Fruit fly (Drosophila melanogaster) whole organism, embryonic: ENCODE results near the gene Hez.
A peak's percentile ranks its signal among the peaks of the same experiment; 100 is the strongest.

ENCODE experiments used
- CG10267 ChIP-seq: fragments of 200-800 bp; sonication (Bioruptor generic); optimal IDR thresholded peaks from 2 replicates; lab custom pipeline; 2018; ENCODE audit warnings: missing biosample characterization, mild to moderate bottlenecking, missing genetic modification characterization, moderate library complexity
- CG10274 ChIP-seq: fragments of 200-800 bp; sonication (Bioruptor generic); optimal IDR thresholded peaks from 3 replicates; lab custom pipeline; 2017; ENCODE audit warnings: missing biosample characterization, mild to moderate bottlenecking, missing genetic modification characterization
- CG12104 ChIP-seq: fragments of 200-800 bp; sonication (Bioruptor generic); optimal IDR thresholded peaks from 3 replicates; lab custom pipeline; 2016; ENCODE audit warnings: missing biosample characterization, missing genetic modification characterization
- CG14965 ChIP-seq: fragments of 200-800 bp; sonication (Bioruptor generic); optimal IDR thresholded peaks from 2 replicates; lab custom pipeline; 2016; ENCODE audit warnings: missing biosample characterization, missing genetic modification characterization, borderline replicate concordance
- CG15269 ChIP-seq: fragments of 200-800 bp; sonication (Bioruptor generic); optimal IDR thresholded peaks from 2 replicates; lab custom pipeline; 2018; ENCODE audit warnings: missing biosample characterization, mild to moderate bottlenecking, missing genetic modification characterization, moderate library complexity
- CG15479 ChIP-seq: fragments of 200-800 bp; sonication (Bioruptor generic); optimal IDR thresholded peaks from 3 replicates; lab custom pipeline; 2019; ENCODE audit warnings: missing biosample characterization, mild to moderate bottlenecking, missing genetic modification characterization, moderate library complexity
- CG17361 ChIP-seq: fragments of 200-800 bp; sonication (Bioruptor generic); IDR thresholded peaks from 3 replicates; pipeline ENCODE4 v1.3.6; 2022; ENCODE audit warnings: missing biosample characterization, missing genetic modification characterization
- CG1792 ChIP-seq: fragments of 200-800 bp; sonication (Bioruptor generic); optimal IDR thresholded peaks from 2 replicates; lab custom pipeline; 2016; ENCODE audit warnings: missing biosample characterization, missing genetic modification characterization
- CG2875 ChIP-seq: fragments of 200-800 bp; sonication (Bioruptor generic); optimal IDR thresholded peaks from 2 replicates; lab custom pipeline; 2017; ENCODE audit warnings: missing biosample characterization, mild to moderate bottlenecking, missing genetic modification characterization, missing genetic modification reagents
- CG30020 ChIP-seq: fragments of 200-800 bp; optimal IDR thresholded peaks from 2 replicates; lab custom pipeline; 2019; ENCODE audit warnings: missing biosample characterization, mild to moderate bottlenecking, missing genetic modification characterization, moderate library complexity
- CG4617 ChIP-seq: fragments of 200-800 bp; sonication (Bioruptor generic); optimal IDR thresholded peaks from 3 replicates; lab custom pipeline; 2016; ENCODE audit warnings: missing biosample characterization, missing genetic modification characterization, borderline replicate concordance
- CG4820 ChIP-seq: fragments of 200-800 bp; sonication (Bioruptor generic); optimal IDR thresholded peaks from 3 replicates; lab custom pipeline; 2016; ENCODE audit warnings: missing biosample characterization, missing genetic modification characterization
- CG7372 ChIP-seq: fragments of 200-800 bp; sonication (Bioruptor generic); IDR thresholded peaks from 2 replicates; pipeline ENCODE4 v1.3.6; 2022; ENCODE audit warnings: missing biosample characterization, missing genetic modification characterization
- CG7987 ChIP-seq: fragments of 200-800 bp; sonication (Bioruptor generic); optimal IDR thresholded peaks from 2 replicates; lab custom pipeline; 2018; ENCODE audit warnings: missing biosample characterization, mild to moderate bottlenecking, missing genetic modification characterization, moderate library complexity
- CG8290 ChIP-seq, 3 experiments: fragments of 200-800 bp; sonication (Bioruptor generic); optimal IDR thresholded peaks; 2 replicates each; lab custom pipeline; 2016 to 2019; ENCODE audit warnings: missing biosample characterization in 3 of 3, missing genetic modification characterization in 3 of 3, mild to moderate bottlenecking in 2 of 3, moderate library complexity in 1 of 3
- CG9876 ChIP-seq: fragments of 200-800 bp; sonication (Bioruptor generic); optimal IDR thresholded peaks from 2 replicates; lab custom pipeline; 2016; ENCODE audit warnings: missing biosample characterization, missing genetic modification characterization
- Doc2 ChIP-seq: fragments of 200-800 bp; sonication (Bioruptor generic); IDR thresholded peaks from 2 replicates; pipeline ENCODE4 v1.3.6; 2022; ENCODE audit warnings: missing biosample characterization, missing genetic modification characterization
- Drgx ChIP-seq: fragments of 200-800 bp; sonication (Bioruptor generic); IDR thresholded peaks from 2 replicates; pipeline ENCODE4 v1.3.6; 2022; ENCODE audit warnings: missing biosample characterization, missing genetic modification characterization
- E2f2 ChIP-seq: fragments of 200-800 bp; sonication (Bioruptor generic); IDR thresholded peaks from 2 replicates; pipeline ENCODE4 v1.3.6; 2022; ENCODE audit warnings: missing biosample characterization, missing genetic modification characterization
- Eip74EF ChIP-seq, 2 experiments: fragments of 200-800 bp in 1 of 2; fragments of >200 bp in 1 of 2; sonication (Bioruptor generic) in 1 of 2; optimal IDR thresholded peaks; 2 replicates each; lab custom pipeline; 2017 to 2019; ENCODE audit warnings: missing biosample characterization in 2 of 2, missing genetic modification characterization in 2 of 2, mild to moderate bottlenecking in 1 of 2, moderate library complexity in 1 of 2
- MBD-R2 ChIP-seq: fragments of 200-800 bp; sonication (Bioruptor generic); IDR thresholded peaks from 2 replicates; pipeline ENCODE4 v1.3.6; 2022; ENCODE audit warnings: missing biosample characterization, missing genetic modification characterization
- MESR4 ChIP-seq: fragments of 200-800 bp; sonication (Bioruptor generic); optimal IDR thresholded peaks from 2 replicates; lab custom pipeline; 2018; ENCODE audit warnings: missing biosample characterization, mild to moderate bottlenecking, missing genetic modification characterization, moderate library complexity
- Meics ChIP-seq: fragments of 200-800 bp; sonication (Bioruptor generic); optimal IDR thresholded peaks from 2 replicates; lab custom pipeline; 2017; ENCODE audit warnings: missing biosample characterization, mild to moderate bottlenecking, missing genetic modification characterization
- Nf-YB ChIP-seq: fragments of 200-800 bp; sonication (Bioruptor generic); optimal IDR thresholded peaks from 3 replicates; lab custom pipeline; 2019; ENCODE audit warnings: missing biosample characterization, mild to moderate bottlenecking, missing genetic modification characterization, moderate library complexity
- Pdp1 ChIP-seq, 2 experiments: fragments of 200-800 bp; sonication (Bioruptor generic); optimal IDR thresholded peaks; 3 replicates each; lab custom pipeline; 2016; ENCODE audit warnings: missing biosample characterization in 2 of 2, missing genetic modification characterization in 2 of 2, mild to moderate bottlenecking in 1 of 2, moderate library complexity in 1 of 2
- Scr ChIP-seq: fragments of 200-800 bp; sonication (Bioruptor generic); IDR thresholded peaks from 2 replicates; pipeline ENCODE4 v1.3.6; 2022; ENCODE audit warnings: missing biosample characterization, missing genetic modification characterization; ENCODE audit not compliant: partially characterized antibody
- ab ChIP-seq: fragments of 200-800 bp; sonication (Bioruptor generic); optimal IDR thresholded peaks from 2 replicates; lab custom pipeline; 2016; ENCODE audit warnings: missing biosample characterization, missing genetic modification characterization
- ato ChIP-seq: fragments of 200-800 bp; sonication (Bioruptor generic); IDR thresholded peaks from 2 replicates; pipeline ENCODE4 v1.3.6; 2022; ENCODE audit warnings: missing biosample characterization, missing genetic modification characterization; ENCODE audit not compliant: partially characterized antibody
- bab2 ChIP-seq: fragments of 200-800 bp; sonication (Bioruptor generic); optimal IDR thresholded peaks from 2 replicates; lab custom pipeline; 2016; ENCODE audit warnings: missing biosample characterization, missing genetic modification characterization
- bcd ChIP-seq: fragments of 200-800 bp; sonication (Bioruptor generic); optimal IDR thresholded peaks from 2 replicates; lab custom pipeline; 2017; ENCODE audit warnings: missing biosample characterization, mild to moderate bottlenecking, missing genetic modification characterization
- bsh ChIP-seq, 2 experiments: fragments of 200-800 bp; sonication (Bioruptor generic); optimal IDR thresholded peaks; 2 replicates each; lab custom pipeline; 2017 to 2018; ENCODE audit warnings: mild to moderate bottlenecking in 2 of 2, missing biosample characterization in 2 of 2, missing genetic modification characterization in 2 of 2, moderate library complexity in 1 of 2
- cato ChIP-seq: fragments of 200-800 bp; sonication (Bioruptor generic); optimal IDR thresholded peaks from 2 replicates; lab custom pipeline; 2016; ENCODE audit warnings: missing biosample characterization, missing genetic modification characterization, borderline replicate concordance
- ci ChIP-seq: fragments of 200-800 bp; sonication (Bioruptor generic); IDR thresholded peaks from 3 replicates; pipeline ENCODE4 v1.3.6; 2022; ENCODE audit warnings: missing biosample characterization, missing genetic modification characterization
- danr ChIP-seq: fragments of 200-800 bp; sonication (Bioruptor generic); IDR thresholded peaks from 2 replicates; pipeline ENCODE4 v1.3.6; 2022; ENCODE audit warnings: missing biosample characterization, missing genetic modification characterization
- dm ChIP-seq: fragments of 200-800 bp; sonication (Bioruptor generic); optimal IDR thresholded peaks from 3 replicates; lab custom pipeline; 2016; ENCODE audit warnings: missing biosample characterization, missing genetic modification characterization
- gfzf ChIP-seq: fragments of 200-800 bp; sonication (Bioruptor generic); optimal IDR thresholded peaks from 2 replicates; lab custom pipeline; 2016; ENCODE audit warnings: missing biosample characterization, mild to moderate bottlenecking, missing genetic modification characterization, moderate library complexity
- grn ChIP-seq: fragments of 200-800 bp; sonication (Bioruptor generic); optimal IDR thresholded peaks from 3 replicates; lab custom pipeline; 2017; ENCODE audit warnings: missing biosample characterization, missing genetic modification characterization
- gsb ChIP-seq: fragments of 200-800 bp; sonication (Bioruptor generic); IDR thresholded peaks from 2 replicates; pipeline ENCODE4 v1.3.6; 2022; ENCODE audit warnings: missing biosample characterization, missing genetic modification characterization
- jigr1 ChIP-seq: fragments of 200-800 bp; sonication (Bioruptor generic); IDR thresholded peaks from 3 replicates; pipeline ENCODE4 v1.3.6; 2022; ENCODE audit warnings: missing biosample characterization, missing genetic modification characterization
- klu ChIP-seq: fragments of 200-800 bp; sonication (Bioruptor generic); IDR thresholded peaks from 2 replicates; pipeline ENCODE4 v1.3.6; 2022; ENCODE audit warnings: missing biosample characterization, missing genetic modification characterization
- lola ChIP-seq, 3 experiments: fragments of >200 bp in 2 of 3; fragments of 200-800 bp in 1 of 3; sonication (Bioruptor generic) in 1 of 3; optimal IDR thresholded peaks; 2 replicates each; lab custom pipeline; 2017 to 2019; ENCODE audit warnings: missing biosample characterization in 3 of 3, missing genetic modification characterization in 3 of 3, mild to moderate bottlenecking in 1 of 3, moderate library complexity in 1 of 3
- pan ChIP-seq, 4 experiments: fragments of >200 bp in 3 of 4; fragments of 200-800 bp in 1 of 4; sonication (Bioruptor generic) in 1 of 4; optimal IDR thresholded peaks in 3 of 4; IDR thresholded peaks in 1 of 4; 2 replicates each; pipeline versions ENCODE4 v1.3.6 to Lab custom; 2017 to 2022; ENCODE audit warnings: missing biosample characterization in 2 of 4, missing genetic modification characterization in 2 of 4, mixed read lengths in 1 of 4
- pho ChIP-seq: fragments of 200-800 bp; sonication (Bioruptor generic); optimal IDR thresholded peaks from 2 replicates; lab custom pipeline; 2016; ENCODE audit warnings: missing biosample characterization, missing genetic modification characterization
- salm ChIP-seq: fragments of 200-800 bp; sonication (Bioruptor generic); optimal IDR thresholded peaks from 2 replicates; lab custom pipeline; 2018; ENCODE audit warnings: missing biosample characterization, mild to moderate bottlenecking, missing genetic modification characterization
- slbo ChIP-seq: fragments of 200-800 bp; sonication (Bioruptor generic); IDR thresholded peaks from 2 replicates; pipeline ENCODE4 v1.3.6; 2022; ENCODE audit warnings: missing biosample characterization, missing genetic modification characterization
- so ChIP-seq: fragments of 200-800 bp; sonication (Bioruptor generic); IDR thresholded peaks from 3 replicates; pipeline ENCODE4 v1.3.6; 2022; ENCODE audit warnings: missing biosample characterization, missing genetic modification characterization

Gene Hez

DNA sequence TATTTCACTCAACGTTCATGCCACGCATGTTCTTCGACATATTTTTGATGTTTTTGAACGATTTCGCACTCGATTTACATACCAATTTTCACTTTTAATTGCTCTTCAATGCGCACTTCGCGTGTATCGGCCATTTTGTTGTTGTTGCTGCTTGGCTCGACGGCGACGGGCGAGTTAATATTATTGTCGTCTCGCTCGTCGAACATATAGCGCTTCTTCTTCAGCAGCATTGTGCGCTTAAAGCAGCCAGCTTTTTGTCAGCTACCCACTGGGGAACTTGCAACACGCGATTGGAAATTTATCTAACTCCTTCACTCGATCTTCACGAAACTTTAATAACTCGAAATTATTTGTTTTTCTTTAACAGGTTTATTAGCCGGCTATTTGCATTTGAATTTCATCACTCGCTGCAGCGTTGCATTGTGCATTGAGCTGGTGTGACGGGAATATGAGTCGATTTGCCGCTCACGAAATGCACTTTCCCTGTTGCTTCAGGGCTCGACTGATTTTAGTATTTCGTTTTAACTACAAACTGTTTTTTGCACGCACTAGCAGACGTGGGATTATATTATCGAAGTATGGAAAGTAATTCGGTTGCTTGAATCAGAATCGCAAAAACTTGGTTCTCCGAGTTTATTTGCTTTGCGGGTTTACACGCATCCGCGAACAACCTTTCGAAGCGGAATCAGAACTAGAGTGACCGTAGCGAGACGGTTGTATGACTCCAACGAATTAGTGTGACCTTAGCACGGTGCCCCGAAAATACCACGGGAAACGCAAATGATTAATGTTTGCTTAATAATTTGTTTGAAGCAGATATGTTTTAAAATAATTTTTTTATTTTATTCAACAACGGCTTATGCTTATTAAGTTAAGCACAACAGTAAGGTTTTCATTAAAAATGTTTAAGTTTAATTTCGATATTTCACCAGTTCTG, 39.7 kb downstream of the Hez start, which contains the start of gene RasGAP1 (continued):
- TF ChIP-seq klu (GFP tag; lab: Robert Waterston, UW) (no peak), CG10274 (no peak), bab2 (GFP tag; lab: Kevin White, UChicago) (no peak), danr (GFP tag; lab: Robert Waterston, UW) (no peak), Scr (GFP tag; lab: Robert Waterston, UW) (0 out of 2 replicates have a peak, but pooled peaks have one; percentile 36), CG17361 (GFP tag; lab: Robert Waterston, UW) (no peak), Nf-YB (GFP tag; lab: Kevin White, UChicago) (no peak), bcd (GFP tag; lab: Kevin White, UChicago) (no peak), Doc2 (GFP tag; lab: Robert Waterston, UW) (no peak), pan (optimal IDR thresholded peaks at IDR 0.05; lab: Kevin White, UChicago) (no peak), pan (GFP tag; optimal IDR thresholded peaks at IDR 0.05 in 1 of 2, IDR thresholded peaks at IDR 0.05 in 1 of 2) (no peak), Eip74EF (GFP tag; optimal IDR thresholded peaks at IDR 0.05; lab: Kevin White, UChicago) (no peak), ab (no peak), CG2875 (GFP tag; lab: Kevin White, UChicago) (no peak), gfzf (GFP tag; lab: Kevin White, UChicago) (peak; percentile 78), CG9876 (GFP tag; lab: Kevin White, UChicago) (no peak), so (GFP tag; lab: Robert Waterston, UW) (peak; percentile 43; the same call in 1 of the 3 replicates), ci (0 out of 3 replicates have a peak, but pooled peaks have one; percentile 5), CG1792 (no peak), dm (GFP tag; lab: Kevin White, UChicago) (peak; percentile 37), bsh (GFP tag; optimal IDR thresholded peaks at IDR 0.05; lab: Kevin White, UChicago) (no peak), CG12104 (GFP tag; lab: Kevin White, UChicago) (no peak), ato (GFP tag; lab: Robert Waterston, UW) (no peak; the same call in 1 of the 2 replicates), CG4617 (GFP tag; lab: Kevin White, UChicago) (peak; percentile 91), MESR4 (GFP tag; lab: Kevin White, UChicago) (peak; percentile 11), cato (GFP tag; lab: Kevin White, UChicago) (no peak), CG30020 (peak; percentile 20), lola (GFP tag; optimal IDR thresholded peaks at IDR 0.05; lab: Kevin White, UChicago) (no peak), CG8290 (GFP tag; optimal IDR thresholded peaks at IDR 0.05; lab: Kevin White, UChicago) (no peak), CG8290 (tag; optimal IDR thresholded peaks at IDR 0.05; lab: Kevin White, UChicago) (peak; percentile 37 to 59), pho (GFP tag; lab: Kevin White, UChicago) (peak; percentile 5), E2f2 (GFP tag; lab: Robert Waterston, UW) (no peak), CG10267 (tag; lab: Kevin White, UChicago) (no peak), CG4820 (GFP tag; lab: Kevin White, UChicago) (no peak), slbo (GFP tag; lab: Robert Waterston, UW) (peak; percentile 54), salm (no peak), CG15479 (GFP tag; lab: Kevin White, UChicago) (peak; percentile 32), Drgx (GFP tag; lab: Robert Waterston, UW) (no peak), Meics (GFP tag; lab: Kevin White, UChicago) (no peak), MBD-R2 (peak; percentile 24; the same call in 1 of the 2 replicates), gsb (no peak), grn (GFP tag; lab: Kevin White, UChicago) (no peak), CG14965 (GFP tag; lab: Kevin White, UChicago) (no peak), CG7987 (no peak), CG7372 (GFP tag; lab: Robert Waterston, UW) (no peak), Pdp1 (GFP tag; optimal IDR thresholded peaks at IDR 0.05; lab: Kevin White, UChicago) (peak in 1 of 2 experiments; percentile 10), jigr1 (no peak), CG15269 (tag; lab: Kevin White, UChicago) (peak; percentile 22)
